Fruit fly (Drosophila melanogaster): ENCODE data around the gene Spn28F.

Spn28F gene

DNA sequence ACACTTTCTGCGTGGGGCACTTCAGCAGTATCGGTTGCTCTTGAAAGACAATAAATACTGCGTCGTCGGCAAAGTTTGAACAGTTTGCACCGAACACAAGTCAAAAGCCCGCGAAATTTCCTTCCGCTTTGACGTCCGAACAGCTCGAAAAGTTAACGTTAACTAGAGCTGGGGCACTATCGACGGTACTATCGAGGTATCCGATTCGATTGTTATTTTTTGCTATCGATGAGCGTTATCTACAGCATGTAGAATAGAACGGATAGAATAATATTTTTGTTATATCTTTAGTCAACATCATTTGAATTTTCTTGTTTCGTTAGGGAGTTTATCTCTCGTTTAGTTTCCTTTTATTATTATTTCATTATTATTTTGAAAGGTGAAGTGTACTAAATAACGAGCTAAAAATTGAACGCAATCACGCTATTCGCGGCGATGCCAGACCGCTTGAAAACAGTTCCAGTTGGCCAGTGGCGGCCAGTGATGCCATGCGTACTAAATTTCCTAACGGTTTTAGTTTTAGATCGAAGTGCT lies 1.8 kb downstream of the Spn28F start, which contains the start of gene Pvr (continued):
- TF ChIP-seq CG9215 (GFP tag; IDR thresholded peaks at IDR 0.05), result no peak
- no peak for TF ChIP-seq Nf-YB (GFP tag; optimal IDR thresholded peaks at IDR 0.05)
- no peak for TF ChIP-seq CG1529 (GFP tag; optimal IDR thresholded peaks at IDR 0.05)
- peak; percentile 94; the same call in 1 of the 2 replicates for TF ChIP-seq amos (GFP tag; IDR thresholded peaks at IDR 0.05; ENCODE audit: partially characterized antibody)
- no peak for TF ChIP-seq CG1792 (GFP tag; optimal IDR thresholded peaks at IDR 0.05)
- TF ChIP-seq CG9797 (GFP tag; optimal IDR thresholded peaks at IDR 0.05), result peak; percentile 40
- no peak for TF ChIP-seq bab2 (GFP tag; optimal IDR thresholded peaks at IDR 0.05)
- no peak for TF ChIP-seq dmrt99B (tag; optimal IDR thresholded peaks at IDR 0.05)
- no peak for TF ChIP-seq CG32772 (GFP tag; IDR thresholded peaks at IDR 0.05)
- no peak for TF ChIP-seq CG10654 (GFP tag; optimal IDR thresholded peaks at IDR 0.05)
- TF ChIP-seq Poxn (GFP tag; IDR thresholded peaks at IDR 0.05), result no peak
- no peak for TF ChIP-seq Atf-2 (GFP tag; optimal IDR thresholded peaks at IDR 0.05)
- no peak for TF ChIP-seq CG10565 (GFP tag; optimal IDR thresholded peaks at IDR 0.05)
- no peak for TF ChIP-seq CG12769 (tag; optimal IDR thresholded peaks at IDR 0.05)
- no peak for TF ChIP-seq CG6813 (GFP tag; optimal IDR thresholded peaks at IDR 0.05)
- no peak for TF ChIP-seq crp (GFP tag; optimal IDR thresholded peaks at IDR 0.05)
- TF ChIP-seq fd3F (GFP tag; optimal IDR thresholded peaks at IDR 0.05), result no peak
- no peak for TF ChIP-seq sc (optimal IDR thresholded peaks at IDR 0.05)
- TF ChIP-seq sc (GFP tag; optimal IDR thresholded peaks at IDR 0.05), result no peak
- TF ChIP-seq CG9876 (GFP tag; optimal IDR thresholded peaks at IDR 0.05), result no peak
- no peak for TF ChIP-seq CG4617 (GFP tag; optimal IDR thresholded peaks at IDR 0.05; ENCODE audit: borderline replicate concordance)
- no peak for TF ChIP-seq ham (GFP tag; IDR thresholded peaks at IDR 0.05)
- no peak for TF ChIP-seq CG11456 (GFP tag; IDR thresholded peaks at IDR 0.05)
- no peak for TF ChIP-seq ewg (GFP tag; optimal IDR thresholded peaks at IDR 0.05)
- TF ChIP-seq br (optimal IDR thresholded peaks at IDR 0.05), result no peak
- TF ChIP-seq toy (GFP tag; IDR thresholded peaks at IDR 0.05), result no peak
- TF ChIP-seq Rx (GFP tag; IDR thresholded peaks at IDR 0.05), result no peak
- no peak for TF ChIP-seq CG7357 (GFP tag; IDR thresholded peaks at IDR 0.05)
- no peak for TF ChIP-seq gcm (GFP tag; optimal IDR thresholded peaks at IDR 0.05)
- TF ChIP-seq Dref (GFP tag; IDR thresholded peaks at IDR 0.05), result peak; percentile 83
- TF ChIP-seq CG9437 (GFP tag; optimal IDR thresholded peaks at IDR 0.05), result peak; percentile 50
- no peak for TF ChIP-seq schlank (tag; optimal IDR thresholded peaks at IDR 0.05)
- TF ChIP-seq E2f1 (GFP tag; IDR thresholded peaks at IDR 0.05), result no peak
- TF ChIP-seq Doc2 (GFP tag; IDR thresholded peaks at IDR 0.05), result no peak
- peak; percentile 11; the same call in 1 of the 3 replicates for TF ChIP-seq CG34422 (GFP tag; IDR thresholded peaks at IDR 0.05)
- TF ChIP-seq Hmr (GFP tag; optimal IDR thresholded peaks at IDR 0.05), result peak; percentile 64
- TF ChIP-seq Sry-δ (GFP tag; optimal IDR thresholded peaks at IDR 0.05), result peak; percentile 93
- TF ChIP-seq Dll (GFP tag; IDR thresholded peaks at IDR 0.05; ENCODE audit: partially characterized antibody), result peak; percentile 97
- no peak for TF ChIP-seq CG3163 (GFP tag; optimal IDR thresholded peaks at IDR 0.05)
- no peak for TF ChIP-seq fd102C (GFP tag; optimal IDR thresholded peaks at IDR 0.05)
- peak; percentile 94 for TF ChIP-seq CG7963 (GFP tag; IDR thresholded peaks at IDR 0.05; ENCODE audit: partially characterized antibody)
- no peak for TF ChIP-seq ase (GFP tag; IDR thresholded peaks at IDR 0.05)
- TF ChIP-seq onecut (GFP tag; IDR thresholded peaks at IDR 0.05), result no peak
- no peak for TF ChIP-seq sima (GFP tag; optimal IDR thresholded peaks at IDR 0.05)
- peak; percentile 17; the same call in 1 of the 3 replicates for TF ChIP-seq ci (GFP tag; IDR thresholded peaks at IDR 0.05)
- TF ChIP-seq Ptx1 (GFP tag; IDR thresholded peaks at IDR 0.05), result no peak
- no peak for TF ChIP-seq CG6272 (GFP tag; IDR thresholded peaks at IDR 0.05)
- no peak for TF ChIP-seq CG2712 (tag; optimal IDR thresholded peaks at IDR 0.05)
- TF ChIP-seq CG7271 (tag; optimal IDR thresholded peaks at IDR 0.05), result no peak
- TF ChIP-seq CG12236 (GFP tag; optimal IDR thresholded peaks at IDR 0.05), result no peak
- no peak for TF ChIP-seq tx (GFP tag; optimal IDR thresholded peaks at IDR 0.05)
- TF ChIP-seq CG5953 (GFP tag; IDR thresholded peaks at IDR 0.05), result no peak
